Worm (Caenorhabditis elegans): ENCODE data around the gene aqp-5.
A peak's percentile ranks its signal among the peaks of the same experiment; 100 is the strongest.

DNA sequence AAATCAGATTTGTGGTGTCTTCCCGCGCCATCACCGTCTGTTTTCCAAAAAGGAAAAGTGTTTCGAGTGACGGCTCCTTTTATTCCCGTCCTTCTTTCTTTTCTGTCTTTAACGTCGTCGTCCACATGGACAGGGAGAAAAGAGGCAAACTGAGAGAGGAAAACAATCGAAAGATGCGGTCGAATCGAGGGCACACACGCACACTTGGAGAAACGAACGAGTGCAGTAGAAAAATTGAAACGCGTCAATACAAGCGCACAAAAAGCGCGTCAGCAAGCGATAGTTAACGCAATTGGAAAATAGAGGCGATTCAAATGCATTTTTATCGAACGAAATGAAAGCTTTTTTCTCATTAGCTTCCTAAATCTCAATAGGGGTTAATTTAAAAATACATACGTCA is 45.3 kb downstream of the aqp-5 start:
- TF ChIP-seq Y55F3AM.14 (GFP tag; optimal IDR thresholded peaks at IDR 0.05) (peak; percentile 86), peb-1 (tag; optimal IDR thresholded peaks at IDR 0.05) (no peak), nhr-10 (tag; optimal IDR thresholded peaks at IDR 0.05) (peak; percentile 31), mdl-1 (tag; optimal IDR thresholded peaks at IDR 0.05) (peak in 1 of 2 experiments; percentile 79), mab-5 (tag; optimal IDR thresholded peaks at IDR 0.05) (peak; percentile 87), skn-1 (tag; optimal IDR thresholded peaks at IDR 0.05) (no peak), lsy-2 (tag; optimal IDR thresholded peaks at IDR 0.05) (peak; percentile 86 to 95), ztf-11 (tag; optimal IDR thresholded peaks at IDR 0.05) (no peak), R02D3.7 (tag; optimal IDR thresholded peaks at IDR 0.05) (peak; percentile 42), ama-1 (optimal IDR thresholded peaks at IDR 0.05) (peak; percentile 74)

Data from whole organism, L2 larva.